Worm (Caenorhabditis elegans) whole organism, young adult: ENCODE measurements around the gene mtch-1.

ENCODE experiments used
- B0035.1 ChIP-seq: sonication (generic microtip); optimal IDR thresholded peaks from 2 replicates; lab custom pipeline; 2016; ENCODE audit warnings: missing genetic modification characterization, mild to moderate bottlenecking, missing compliant biosample characterization, missing genotype, missing genetic modification reagents
- B0261.1 ChIP-seq: sonication (generic microtip); optimal IDR thresholded peaks from 2 replicates; lab custom pipeline; 2016; ENCODE audit warnings: mild to moderate bottlenecking, missing genetic modification characterization, moderate library complexity, missing compliant biosample characterization
- C06A6.2 ChIP-seq: fragments of 200-800 bp; sonication (Bioruptor generic); conservative IDR thresholded peaks from 2 replicates; pipeline ENCODE4 v1.3.6; 2022; ENCODE audit warnings: missing genetic modification characterization, missing compliant biosample characterization
- F10E7.11 ChIP-seq: sonication (generic microtip); optimal IDR thresholded peaks from 2 replicates; lab custom pipeline; 2017; ENCODE audit warnings: mild to moderate bottlenecking, missing genetic modification characterization, moderate library complexity, missing compliant biosample characterization
- F33H1.4 ChIP-seq: fragments of 200-800 bp; sonication (Bioruptor generic); IDR thresholded peaks from 2 replicates; pipeline ENCODE4 v1.3.6; 2022; ENCODE audit warnings: missing genetic modification reagents, missing genetic modification characterization, missing compliant biosample characterization
- F49E8.2 ChIP-seq: sonication (generic microtip); optimal IDR thresholded peaks from 3 replicates; lab custom pipeline; 2017; ENCODE audit warnings: missing genetic modification characterization, mild to moderate bottlenecking, missing compliant biosample characterization, antibody characterized with exemption, moderate library complexity; ENCODE audit not compliant: insufficient read depth
- F52B5.7 ChIP-seq: sonication (generic microtip); optimal IDR thresholded peaks from 2 replicates; lab custom pipeline; 2016; ENCODE audit warnings: mild to moderate bottlenecking, missing genetic modification characterization, missing compliant biosample characterization
- F55B11.4 ChIP-seq: sonication (generic microtip); optimal IDR thresholded peaks from 2 replicates; lab custom pipeline; 2016; ENCODE audit warnings: missing compliant biosample characterization, missing genetic modification characterization, borderline replicate concordance; ENCODE audit not compliant: insufficient read depth
- F57A8.1 ChIP-seq: fragments of 200-800 bp; sonication (Bioruptor generic); optimal IDR thresholded peaks from 2 replicates; lab custom pipeline; 2018; ENCODE audit warnings: mild to moderate bottlenecking, missing genetic modification characterization, moderate library complexity, missing compliant biosample characterization
- K11D2.4 ChIP-seq: fragments of 200-800 bp; sonication (Bioruptor generic); IDR thresholded peaks from 2 replicates; pipeline ENCODE4 v1.3.6; 2022; ENCODE audit warnings: missing genetic modification reagents, missing genetic modification characterization, missing compliant biosample characterization
- Y67H2A.10 ChIP-seq: fragments of 200-800 bp; sonication (Bioruptor generic); conservative IDR thresholded peaks from 2 replicates; pipeline ENCODE4 v1.3.6; 2022; ENCODE audit warnings: missing genetic modification reagents, missing genetic modification characterization, missing compliant biosample characterization
- Y79H2A.3 ChIP-seq: fragments of 200-800 bp; sonication (Bioruptor generic); conservative IDR thresholded peaks from 2 replicates; pipeline ENCODE4 v1.3.6; 2022; ENCODE audit warnings: missing genetic modification reagents, missing genetic modification characterization, missing compliant biosample characterization
- Y95B8A.8 ChIP-seq: fragments of 200-800 bp; sonication (Bioruptor generic); IDR thresholded peaks from 2 replicates; pipeline ENCODE4 v1.3.6; 2022; ENCODE audit warnings: missing genetic modification reagents, missing genetic modification characterization, missing compliant biosample characterization
- ZK185.1 ChIP-seq: sonication (generic microtip); optimal IDR thresholded peaks from 2 replicates; lab custom pipeline; 2016; ENCODE audit warnings: mild to moderate bottlenecking, missing genetic modification characterization, missing compliant biosample characterization; ENCODE audit not compliant: poor library complexity, severe bottlenecking
- akir-1 ChIP-seq: fragments of 200-800 bp; sonication (Bioruptor generic); optimal IDR thresholded peaks from 2 replicates; lab custom pipeline; 2018; ENCODE audit warnings: mild to moderate bottlenecking, missing genetic modification characterization, moderate library complexity, missing compliant biosample characterization
- aptf-2 ChIP-seq: fragments of 200-800 bp; sonication (Bioruptor generic); conservative IDR thresholded peaks from 2 replicates; pipeline ENCODE4 v1.3.6; 2022; ENCODE audit warnings: missing genetic modification reagents, missing genetic modification characterization, missing compliant biosample characterization
- aptf-3 ChIP-seq: fragments of 200-800 bp; sonication (Bioruptor generic); IDR thresholded peaks from 2 replicates; pipeline ENCODE4 v1.3.6; 2022; ENCODE audit warnings: missing genetic modification characterization, missing compliant biosample characterization
- atf-7 ChIP-seq: sonication (generic microtip); optimal IDR thresholded peaks from 2 replicates; lab custom pipeline; 2017; ENCODE audit warnings: mild to moderate bottlenecking, missing genetic modification characterization, missing compliant biosample characterization
- athp-1 ChIP-seq: sonication (generic microtip); optimal IDR thresholded peaks from 2 replicates; lab custom pipeline; 2017; ENCODE audit warnings: mild to moderate bottlenecking, missing genetic modification characterization, missing compliant biosample characterization
- attf-6 ChIP-seq: fragments of 200-800 bp; sonication (Bioruptor generic); IDR thresholded peaks from 2 replicates; pipeline ENCODE4 v1.3.6; 2022; ENCODE audit warnings: missing genetic modification reagents, missing genetic modification characterization, missing compliant biosample characterization
- ceh-100 ChIP-seq: fragments of 200-800 bp; sonication (Bioruptor generic); IDR thresholded peaks from 2 replicates; pipeline ENCODE4 v1.3.6; 2022; ENCODE audit warnings: missing genetic modification reagents, missing genetic modification characterization, missing compliant biosample characterization
- ceh-40 ChIP-seq: fragments of 200-800 bp; sonication (Bioruptor generic); IDR thresholded peaks from 2 replicates; pipeline ENCODE4 v1.3.6; 2022; ENCODE audit warnings: missing genetic modification characterization, missing compliant biosample characterization
- ets-4 ChIP-seq: fragments of 200-800 bp; sonication (Bioruptor generic); optimal IDR thresholded peaks from 2 replicates; lab custom pipeline; 2018; ENCODE audit warnings: mild to moderate bottlenecking, missing genetic modification characterization, missing compliant biosample characterization
- him-1 ChIP-seq: sonication (generic microtip); optimal IDR thresholded peaks from 2 replicates; lab custom pipeline; 2016; ENCODE audit warnings: missing genotype, missing genetic modification reagents, missing genetic modification characterization, missing compliant biosample characterization
- hlh-12 ChIP-seq: sonication (generic microtip); optimal IDR thresholded peaks from 2 replicates; lab custom pipeline; 2016; ENCODE audit warnings: missing genetic modification characterization, missing compliant biosample characterization
- lin-35 ChIP-seq, 3 experiments: fragments of 150-350 bp in 2 of 3; sonication (generic microtip) in 1 of 3; optimal IDR thresholded peaks; 2 replicates each; lab custom pipeline; 2014 to 2018; ENCODE audit warnings: missing biosample characterization in 3 of 3, missing genetic modification characterization in 3 of 3, missing genetic modification reagents in 3 of 3
- lin-40 ChIP-seq: sonication (generic microtip); optimal IDR thresholded peaks from 2 replicates; lab custom pipeline; 2016; ENCODE audit warnings: missing genetic modification characterization, mild to moderate bottlenecking, missing compliant biosample characterization, missing genotype, missing genetic modification reagents
- lin-54 ChIP-seq: fragments of 200-800 bp; sonication (Bioruptor generic); optimal IDR thresholded peaks from 2 replicates; lab custom pipeline; 2018; ENCODE audit warnings: mild to moderate bottlenecking, missing genetic modification characterization, missing compliant biosample characterization
- lir-1 ChIP-seq: fragments of 200-800 bp; sonication (Bioruptor generic); conservative IDR thresholded peaks from 2 replicates; pipeline ENCODE4 v1.3.6; 2022; ENCODE audit warnings: missing genetic modification reagents, missing genetic modification characterization, missing compliant biosample characterization
- madf-6 ChIP-seq: fragments of 200-800 bp; sonication (Bioruptor generic); IDR thresholded peaks from 2 replicates; pipeline ENCODE4 v1.3.6; 2022; ENCODE audit warnings: missing genetic modification reagents, missing genetic modification characterization, missing compliant biosample characterization
- mel-28 ChIP-seq: sonication (generic microtip); optimal IDR thresholded peaks from 2 replicates; lab custom pipeline; 2016; ENCODE audit warnings: borderline replicate concordance, mild to moderate bottlenecking, missing genetic modification characterization, missing compliant biosample characterization
- mxl-1 ChIP-seq: sonication (generic microtip); optimal IDR thresholded peaks from 2 replicates; lab custom pipeline; 2016; ENCODE audit warnings: missing genetic modification characterization, missing compliant biosample characterization
- nfyb-1 ChIP-seq: fragments of 200-800 bp; sonication (Bioruptor generic); IDR thresholded peaks from 2 replicates; pipeline ENCODE4 v1.3.6; 2022; ENCODE audit warnings: missing genetic modification reagents, missing genetic modification characterization, missing compliant biosample characterization
- nhr-80 ChIP-seq: sonication (generic microtip); optimal IDR thresholded peaks from 2 replicates; lab custom pipeline; 2016; ENCODE audit warnings: missing genetic modification characterization, missing compliant biosample characterization
- nhr-90 ChIP-seq: sonication (generic microtip); optimal IDR thresholded peaks from 2 replicates; lab custom pipeline; 2016; ENCODE audit warnings: missing genotype, mild to moderate bottlenecking, missing genetic modification characterization, missing compliant biosample characterization
- pbrm-1 ChIP-seq: fragments of 200-800 bp; sonication (Bioruptor generic); IDR thresholded peaks from 2 replicates; pipeline ENCODE4 v1.3.6; 2022; ENCODE audit warnings: missing genetic modification reagents, missing genetic modification characterization, missing compliant biosample characterization
- rcor-1 ChIP-seq: fragments of 200-800 bp; sonication (Bioruptor generic); IDR thresholded peaks from 2 replicates; pipeline ENCODE4 v1.3.6; 2022; ENCODE audit warnings: missing genetic modification reagents, missing genetic modification characterization, missing compliant biosample characterization
- rec-8 ChIP-seq, 2 experiments: sonication (generic microtip); optimal IDR thresholded peaks; 2 replicates each; lab custom pipeline; 2016; ENCODE audit warnings: mild to moderate bottlenecking in 2 of 2, missing genetic modification characterization in 2 of 2, missing genetic modification reagents in 2 of 2, missing genotype in 2 of 2, missing biosample characterization in 1 of 2, missing compliant biosample characterization in 1 of 2, moderate library complexity in 1 of 2
- repo-1 ChIP-seq: sonication (generic microtip); optimal IDR thresholded peaks from 2 replicates; lab custom pipeline; 2017; ENCODE audit warnings: mild to moderate bottlenecking, missing genetic modification characterization, missing compliant biosample characterization
- sdz-38 ChIP-seq: sonication (generic microtip); optimal IDR thresholded peaks from 2 replicates; lab custom pipeline; 2016; ENCODE audit warnings: missing genotype, missing genetic modification characterization, missing compliant biosample characterization
- sea-2 ChIP-seq: fragments of 200-800 bp; sonication (Bioruptor generic); IDR thresholded peaks from 2 replicates; pipeline ENCODE4 v1.3.6; 2022; ENCODE audit warnings: missing genetic modification characterization, missing compliant biosample characterization
- somi-1 ChIP-seq: fragments of 200-800 bp; sonication (Bioruptor generic); optimal IDR thresholded peaks from 2 replicates; lab custom pipeline; 2018; ENCODE audit warnings: mild to moderate bottlenecking, missing genetic modification characterization, missing compliant biosample characterization
- tbx-9 ChIP-seq: sonication (generic microtip); optimal IDR thresholded peaks from 2 replicates; lab custom pipeline; 2016; ENCODE audit warnings: borderline replicate concordance, missing genetic modification characterization, inconsistent platforms, missing compliant biosample characterization
- tlf-1 ChIP-seq: fragments of 200-800 bp; sonication (Bioruptor generic); optimal IDR thresholded peaks from 2 replicates; lab custom pipeline; 2018; ENCODE audit warnings: mild to moderate bottlenecking, missing genetic modification characterization, missing compliant biosample characterization
- unc-130 ChIP-seq: sonication (generic microtip); optimal IDR thresholded peaks from 2 replicates; lab custom pipeline; 2016; ENCODE audit warnings: missing genetic modification reagents, missing genetic modification characterization, missing compliant biosample characterization
- xnd-1 ChIP-seq: sonication (generic microtip); optimal IDR thresholded peaks from 2 replicates; lab custom pipeline; 2016; ENCODE audit warnings: missing genotype, missing genetic modification reagents, missing genetic modification characterization, missing compliant biosample characterization
- ztf-18 ChIP-seq: sonication (generic microtip); optimal IDR thresholded peaks from 2 replicates; lab custom pipeline; 2016; ENCODE audit warnings: missing genotype, mild to moderate bottlenecking, missing genetic modification characterization, missing compliant biosample characterization
- ztf-26 ChIP-seq: sonication (generic microtip); optimal IDR thresholded peaks from 2 replicates; lab custom pipeline; 2017; ENCODE audit warnings: missing genetic modification characterization, missing compliant biosample characterization
- ztf-6 ChIP-seq: fragments of 200-800 bp; sonication (Bioruptor generic); IDR thresholded peaks from 2 replicates; pipeline ENCODE4 v1.3.6; 2022; ENCODE audit warnings: missing genetic modification reagents, missing genetic modification characterization, missing compliant biosample characterization

Gene mtch-1

DNA sequence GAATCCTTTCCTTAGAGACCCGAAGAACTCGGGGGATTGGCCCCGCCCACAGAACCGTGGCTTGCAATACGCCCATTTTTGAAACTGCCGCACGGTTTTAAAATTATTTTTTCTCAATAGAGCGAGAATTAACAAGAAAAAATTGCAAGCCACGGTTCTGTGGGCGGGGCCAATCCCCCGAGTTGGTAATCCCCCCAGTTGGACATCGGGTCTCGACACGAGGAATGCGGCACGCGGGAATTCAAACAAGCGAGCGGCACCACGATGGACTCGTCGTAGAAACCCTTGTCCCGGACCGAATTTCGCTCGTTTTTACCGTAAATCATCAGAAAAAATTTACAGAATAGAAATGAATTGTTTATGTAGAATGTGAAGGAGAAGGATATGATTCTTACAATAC lies 20.9 kb downstream of the mtch-1 start:
- TF ChIP-seq ceh-40 (GFP tag; lab: Robert Waterston, UW) (no peak), nhr-80 (tag; lab: Kevin White, UChicago) (no peak), F33H1.4 (peak; percentile 76), Y95B8A.8 (GFP tag; lab: Robert Waterston, UW) (no peak), mel-28 (tag; lab: Kevin White, UChicago) (no peak), F55B11.4 (tag; lab: Kevin White, UChicago) (no peak), attf-6 (GFP tag; lab: Robert Waterston, UW) (0 out of 2 replicates have a peak, but pooled peaks have one; percentile 38), hlh-12 (tag; lab: Kevin White, UChicago) (no peak), nfyb-1 (no peak), sdz-38 (no peak), tlf-1 (GFP tag; lab: Kevin White, UChicago) (no peak), somi-1 (GFP tag; lab: Kevin White, UChicago) (no peak), nhr-90 (tag; lab: Kevin White, UChicago) (no peak), ets-4 (no peak), Y67H2A.10 (GFP tag; lab: Robert Waterston, UW) (no peak), tbx-9 (tag; lab: Kevin White, UChicago) (no peak), mxl-1 (tag; lab: Kevin White, UChicago) (no peak), xnd-1 (tag; lab: Kevin White, UChicago) (peak; percentile 51), F57A8.1 (GFP tag; lab: Kevin White, UChicago) (no peak), sea-2 (no peak), ztf-26 (tag; lab: Kevin White, UChicago) (no peak), pbrm-1 (GFP tag; lab: Robert Waterston, UW) (0 out of 2 replicates have a peak, but pooled peaks have one; percentile 16), atf-7 (no peak), ztf-18 (tag; lab: Kevin White, UChicago) (peak; percentile 30), akir-1 (no peak), ZK185.1 (tag; lab: Kevin White, UChicago) (no peak), Y79H2A.3 (GFP tag; lab: Robert Waterston, UW) (no peak), repo-1 (tag; lab: Kevin White, UChicago) (no peak), him-1 (tag; lab: Kevin White, UChicago) (no peak), ceh-100 (peak; percentile 70), F52B5.7 (no peak), F10E7.11 (tag; lab: Kevin White, UChicago) (no peak), rcor-1 (GFP tag; lab: Robert Waterston, UW) (peak; percentile 65), aptf-3 (GFP tag; lab: Robert Waterston, UW) (no peak), B0261.1 (no peak), B0035.1 (tag; lab: Kevin White, UChicago) (no peak), lin-35 (GFP tag; optimal IDR thresholded peaks at IDR 0.05; lab: Kevin White, UChicago) (no peak), lin-54 (GFP tag; lab: Kevin White, UChicago) (peak; percentile 77), athp-1 (tag; lab: Kevin White, UChicago) (no peak), rec-8 (tag; optimal IDR thresholded peaks at IDR 0.05; lab: Kevin White, UChicago) (no peak), K11D2.4 (GFP tag; lab: Robert Waterston, UW) (no peak), aptf-2 (GFP tag; lab: Robert Waterston, UW) (0 out of 2 replicates have a peak, but pooled peaks have one; percentile 22), lin-40 (tag; lab: Kevin White, UChicago) (no peak), C06A6.2 (GFP tag; lab: Robert Waterston, UW) (no peak), F49E8.2 (peak; percentile 50), unc-130 (GFP tag; lab: Kevin White, UChicago) (peak; percentile 42), lir-1 (GFP tag; lab: Robert Waterston, UW) (no peak), madf-6 (GFP tag; lab: Robert Waterston, UW) (peak; percentile 79), ztf-6 (no peak)
